Worm (Caenorhabditis elegans): Measurements from ENCODE around the gene R10D12.10.

DNA sequence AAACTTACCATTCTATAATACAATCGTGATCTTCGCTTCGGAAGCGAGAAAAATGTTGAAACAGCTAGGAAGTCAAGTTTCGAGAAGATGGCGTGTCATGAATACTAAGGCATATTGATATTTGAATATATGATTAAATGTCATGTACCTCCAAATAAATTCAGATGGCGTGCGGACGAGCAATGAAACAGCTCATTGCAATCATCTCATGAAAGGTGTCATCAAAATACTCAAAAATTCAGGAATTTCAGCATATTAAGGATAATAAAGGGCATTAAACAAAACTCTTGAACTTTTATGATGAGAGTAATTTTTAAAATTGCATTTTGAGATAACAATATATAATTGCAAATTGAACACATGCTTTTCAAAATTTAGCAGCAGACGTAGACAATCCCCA lies 42.8 kb downstream of the R10D12.10 start, which contains the start of gene gcy-32:
- no peak for TF ChIP-seq ztf-25 (GFP tag; IDR thresholded peaks at IDR 0.05)
- TF ChIP-seq nhr-90 (tag; optimal IDR thresholded peaks at IDR 0.05): no peak
- TF ChIP-seq B0336.3 (GFP tag; IDR thresholded peaks at IDR 0.05): no peak
- TF ChIP-seq F23B12.7 (tag; optimal IDR thresholded peaks at IDR 0.05; ENCODE audit: insufficient read depth): no peak
- TF ChIP-seq him-1 (tag; optimal IDR thresholded peaks at IDR 0.05): no peak
- TF ChIP-seq athp-1 (tag; optimal IDR thresholded peaks at IDR 0.05): no peak
- no peak for TF ChIP-seq snpc-4 (GFP tag; optimal IDR thresholded peaks at IDR 0.05)
- no peak for TF ChIP-seq snpc-4 (tag; optimal IDR thresholded peaks at IDR 0.05)
- TF ChIP-seq lin-26 (GFP tag; IDR thresholded peaks at IDR 0.05): no peak

All from whole organism, young adult.